Fruit fly (Drosophila melanogaster) whole organism, wandering third instar larva: Measurements from ENCODE around the gene CG32486.

Experiments
- Abd-B ChIP-seq: fragments of >200 bp; optimal IDR thresholded peaks from 2 replicates; lab custom pipeline; 2017; ENCODE audit warnings: missing biosample characterization, missing genetic modification characterization
- CG32264 ChIP-seq: fragments of 200-800 bp; sonication (Bioruptor generic); optimal IDR thresholded peaks from 2 replicates; lab custom pipeline; 2016; ENCODE audit warnings: missing biosample characterization, missing genetic modification characterization
- CG9705 ChIP-seq: fragments of 200-800 bp; sonication (Bioruptor generic); optimal IDR thresholded peaks from 2 replicates; lab custom pipeline; 2018; ENCODE audit warnings: missing biosample characterization, mild to moderate bottlenecking, missing genetic modification characterization
- CrebA ChIP-seq: fragments of 200-800 bp; sonication (Bioruptor generic); optimal IDR thresholded peaks from 2 replicates; lab custom pipeline; 2016; ENCODE audit warnings: missing biosample characterization, mild to moderate bottlenecking, missing genetic modification characterization, borderline replicate concordance
- Dfd ChIP-seq: fragments of >200 bp; optimal IDR thresholded peaks from 2 replicates; lab custom pipeline; 2017; ENCODE audit warnings: missing biosample characterization, missing genetic modification characterization
- Dif ChIP-seq: fragments of 200-275, 200-300 bp; sonication (Bioruptor generic); optimal IDR thresholded peaks from 2 replicates; lab custom pipeline; 2018; ENCODE audit warnings: missing biosample characterization, missing genetic modification characterization; ENCODE audit not compliant: partially characterized antibody
- GATAd ChIP-seq: sonication (Bioruptor generic); optimal IDR thresholded peaks from 2 replicates; lab custom pipeline; 2016; ENCODE audit warnings: missing biosample characterization, missing genetic modification characterization
- HLH106 ChIP-seq: fragments of 200-800 bp; optimal IDR thresholded peaks from 3 replicates; lab custom pipeline; 2019; ENCODE audit warnings: missing biosample characterization, mild to moderate bottlenecking, missing genetic modification characterization, moderate library complexity
- Hnf4 ChIP-seq: fragments of 200-800 bp; sonication (Bioruptor generic); optimal IDR thresholded peaks from 2 replicates; lab custom pipeline; 2016; ENCODE audit warnings: missing biosample characterization, mild to moderate bottlenecking, missing genetic modification characterization
- Hr78 ChIP-seq: fragments of >200 bp; optimal IDR thresholded peaks from 2 replicates; lab custom pipeline; 2017; ENCODE audit warnings: missing biosample characterization, missing genetic modification characterization
- Hr83 ChIP-seq: fragments of 200-300 bp; sonication (Bioruptor generic); optimal IDR thresholded peaks from 2 replicates; lab custom pipeline; 2016; ENCODE audit warnings: missing biosample characterization, mild to moderate bottlenecking, missing genetic modification characterization, moderate library complexity; ENCODE audit not compliant: poor library complexity, severe bottlenecking
- Jra ChIP-seq: sonication (Bioruptor generic); optimal IDR thresholded peaks from 2 replicates; lab custom pipeline; 2016; ENCODE audit warnings: missing biosample characterization, missing genetic modification characterization
- Mio ChIP-seq: sonication (Bioruptor generic); optimal IDR thresholded peaks from 2 replicates; lab custom pipeline; 2016; ENCODE audit warnings: missing biosample characterization, missing genetic modification characterization
- Myc ChIP-seq: fragments of >200 bp; optimal IDR thresholded peaks from 2 replicates; lab custom pipeline; 2017
- N ChIP-seq: fragments of >200 bp; optimal IDR thresholded peaks from 2 replicates; lab custom pipeline; 2018; ENCODE audit warnings: missing biosample characterization, missing external identifiers, missing genetic modification characterization
- OdsH ChIP-seq: fragments of 200-800 bp; sonication (Bioruptor generic); optimal IDR thresholded peaks from 2 replicates; lab custom pipeline; 2016; ENCODE audit warnings: missing biosample characterization, mild to moderate bottlenecking, missing genetic modification characterization
- Rel ChIP-seq, 2 experiments: fragments of 200-800 bp; sonication (Bioruptor generic) in 1 of 2; optimal IDR thresholded peaks; 2 replicates in 1 of 2; 3 replicates in 1 of 2; lab custom pipeline; 2016 to 2019; ENCODE audit warnings: mild to moderate bottlenecking in 2 of 2, missing biosample characterization in 2 of 2, missing genetic modification characterization in 2 of 2, moderate library complexity in 1 of 2
- Sp1 ChIP-seq: fragments of 200-800 bp; sonication (Bioruptor generic); optimal IDR thresholded peaks from 3 replicates; lab custom pipeline; 2019; ENCODE audit warnings: missing biosample characterization, mild to moderate bottlenecking, missing genetic modification characterization, moderate library complexity
- br ChIP-seq: fragments of 200-800 bp; sonication (Bioruptor generic); optimal IDR thresholded peaks from 2 replicates; lab custom pipeline; 2016; ENCODE audit warnings: missing biosample characterization, missing genetic modification characterization
- brk ChIP-seq: fragments of 200-800 bp; sonication (Bioruptor generic); optimal IDR thresholded peaks from 2 replicates; lab custom pipeline; 2016; ENCODE audit warnings: missing biosample characterization, mild to moderate bottlenecking, missing genetic modification characterization
- dl ChIP-seq, 2 experiments: fragments of 175-275, 200-275 bp in 1 of 2; fragments of 200-275 bp in 1 of 2; sonication (Bioruptor generic); optimal IDR thresholded peaks; lab custom pipeline; 2018; ENCODE audit warnings: mild to moderate bottlenecking in 2 of 2, missing biosample characterization in 2 of 2, missing genetic modification characterization in 2 of 2, moderate library complexity in 2 of 2; ENCODE audit not compliant: partially characterized antibody in 2 of 2, insufficient read depth in 1 of 2
- dmrt93B ChIP-seq: fragments of 200-800 bp; sonication (Bioruptor generic); optimal IDR thresholded peaks from 2 replicates; lab custom pipeline; 2018; ENCODE audit warnings: missing biosample characterization, mild to moderate bottlenecking, missing genetic modification characterization
- dsf ChIP-seq: sonication (Bioruptor generic); optimal IDR thresholded peaks from 2 replicates; lab custom pipeline; 2016; ENCODE audit warnings: missing biosample characterization, missing genetic modification characterization, borderline replicate concordance
- ey ChIP-seq: fragments of 200-800 bp; sonication (Bioruptor generic); optimal IDR thresholded peaks from 2 replicates; lab custom pipeline; 2016; ENCODE audit warnings: missing biosample characterization, missing genetic modification characterization
- foxo ChIP-seq, 2 experiments: fragments of 200-800 bp; sonication (Bioruptor generic); optimal IDR thresholded peaks; 2 replicates in 1 of 2; 3 replicates in 1 of 2; lab custom pipeline; 2016 to 2017; ENCODE audit warnings: missing biosample characterization in 2 of 2, missing genetic modification characterization in 2 of 2
- fru ChIP-seq: fragments of 200-800 bp; sonication (Bioruptor generic); optimal IDR thresholded peaks from 3 replicates; lab custom pipeline; 2016; ENCODE audit warnings: missing biosample characterization, mild to moderate bottlenecking, missing genetic modification characterization
- h ChIP-seq: fragments of 200-800 bp; sonication (Bioruptor generic); optimal IDR thresholded peaks from 3 replicates; lab custom pipeline; 2016; ENCODE audit warnings: missing biosample characterization, mild to moderate bottlenecking, missing genetic modification characterization
- jim ChIP-seq: fragments of 175-275, 200-325 bp; sonication (Bioruptor generic); optimal IDR thresholded peaks from 2 replicates; lab custom pipeline; 2016; ENCODE audit warnings: missing biosample characterization, mild to moderate bottlenecking, missing genetic modification characterization
- rgr ChIP-seq: fragments of 200-800 bp; sonication (Bioruptor generic); optimal IDR thresholded peaks from 3 replicates; lab custom pipeline; 2016; ENCODE audit warnings: missing biosample characterization, mild to moderate bottlenecking, missing genetic modification characterization
- sage ChIP-seq: fragments of 200-800 bp; sonication (Bioruptor generic); optimal IDR thresholded peaks from 2 replicates; lab custom pipeline; 2016; ENCODE audit warnings: missing biosample characterization, mild to moderate bottlenecking, missing genetic modification characterization
- sv ChIP-seq: fragments of 200-800 bp; sonication (Bioruptor generic); optimal IDR thresholded peaks from 3 replicates; lab custom pipeline; 2016; ENCODE audit warnings: missing biosample characterization, missing genetic modification characterization
- tai ChIP-seq: sonication (Bioruptor generic); optimal IDR thresholded peaks from 2 replicates; lab custom pipeline; 2016; ENCODE audit warnings: missing biosample characterization, missing genetic modification characterization
- usp ChIP-seq: fragments of >200 bp; optimal IDR thresholded peaks from 2 replicates; lab custom pipeline; 2017; ENCODE audit warnings: missing biosample characterization, missing genetic modification characterization
- woc ChIP-seq: sonication (Bioruptor generic); optimal IDR thresholded peaks from 2 replicates; lab custom pipeline; 2016; ENCODE audit warnings: missing biosample characterization, mild to moderate bottlenecking, missing genetic modification characterization

The CG32486 gene

dm6 chr3L:3058970-3059883 is 11.4 kb downstream of the CG32486 start:
- TF ChIP-seq tai (GFP tag; lab: Kevin White, UChicago) (no peak), OdsH (GFP tag; lab: Kevin White, UChicago) (no peak), fru (GFP tag; lab: Kevin White, UChicago) (no peak), HLH106 (tag; lab: Kevin White, UChicago) (peak; percentile 19), Hr78 (no peak), GATAd (GFP tag; lab: Kevin White, UChicago) (no peak), Dfd (no peak), Abd-B (no peak), Rel (GFP tag; optimal IDR thresholded peaks at IDR 0.05; lab: Kevin White, UChicago) (no peak), Rel (tag; optimal IDR thresholded peaks at IDR 0.05; lab: Kevin White, UChicago) (peak; percentile 93), sage (GFP tag; lab: Kevin White, UChicago) (no peak), ey (GFP tag; lab: Kevin White, UChicago) (peak; percentile 8), Hr83 (GFP tag; lab: Kevin White, UChicago) (no peak), h (GFP tag; lab: Kevin White, UChicago) (peak; percentile 1)

dm6 chr3L:3054851-3055250 is 15.8 kb downstream of the CG32486 start, which contains the start of gene CG16753:
CG16753 (plus strand) TSS chr3L:3055079.
- TF ChIP-seq Dfd = no peak
- TF ChIP-seq HLH106 (tag; lab: Kevin White, UChicago) = no peak
- TF ChIP-seq OdsH (GFP tag; lab: Kevin White, UChicago) = no peak
- TF ChIP-seq woc (GFP tag; lab: Kevin White, UChicago) = no peak
- no peak for TF ChIP-seq fru (GFP tag; lab: Kevin White, UChicago)
- TF ChIP-seq N (GFP tag; lab: Kevin White, UChicago) = no peak
- no peak for TF ChIP-seq Rel (GFP tag; optimal IDR thresholded peaks at IDR 0.05; lab: Kevin White, UChicago)
- peak; percentile 83 for TF ChIP-seq Rel (tag; optimal IDR thresholded peaks at IDR 0.05; lab: Kevin White, UChicago)
- TF ChIP-seq CG32264 (GFP tag; lab: Kevin White, UChicago) = no peak

dm6 chr3L:3054099-3054498 is 16.5 kb downstream of the CG32486 start:
- TF ChIP-seq CG32264 (GFP tag; lab: Kevin White, UChicago) (no peak), woc (GFP tag; lab: Kevin White, UChicago) (no peak), Jra (GFP tag; lab: Kevin White, UChicago) (no peak), dmrt93B (no peak), Rel (GFP tag; optimal IDR thresholded peaks at IDR 0.05; lab: Kevin White, UChicago) (no peak), Rel (tag; optimal IDR thresholded peaks at IDR 0.05; lab: Kevin White, UChicago) (no peak), dsf (no peak), fru (GFP tag; lab: Kevin White, UChicago) (no peak), dl (GFP tag; optimal IDR thresholded peaks at IDR 0.05; lab: Kevin White, UChicago; ENCODE audit: insufficient read depth in 1 of 2, partially characterized antibody in 2 of 2) (no peak), ey (GFP tag; lab: Kevin White, UChicago) (no peak), brk (GFP tag; lab: Kevin White, UChicago) (no peak)

dm6 chr3L:3052110-3052871 is 18.3 kb downstream of the CG32486 start, which contains the start of gene CG1271:
CG1271 (plus strand) TSS chr3L:3052514.
- TF ChIP-seq Dif (no peak), dsf (no peak), ey (GFP tag; lab: Kevin White, UChicago) (peak; percentile 65), Mio (GFP tag; lab: Kevin White, UChicago) (no peak), Jra (GFP tag; lab: Kevin White, UChicago) (peak; percentile 30), woc (GFP tag; lab: Kevin White, UChicago) (peak; percentile 82), HLH106 (tag; lab: Kevin White, UChicago) (peak; percentile 73), rgr (peak; percentile 59), Hnf4 (no peak), jim (no peak), CG32264 (GFP tag; lab: Kevin White, UChicago) (no peak), Abd-B (no peak), tai (GFP tag; lab: Kevin White, UChicago) (no peak), GATAd (GFP tag; lab: Kevin White, UChicago) (peak; percentile 84), Dfd (no peak), fru (GFP tag; lab: Kevin White, UChicago) (no peak), Myc (lab: Kevin White, UChicago) (peak; percentile 98), sage (GFP tag; lab: Kevin White, UChicago) (no peak), brk (GFP tag; lab: Kevin White, UChicago) (no peak), OdsH (GFP tag; lab: Kevin White, UChicago) (peak; percentile 41), Hr83 (GFP tag; lab: Kevin White, UChicago) (no peak), CrebA (GFP tag; lab: Kevin White, UChicago) (no peak), br (GFP tag; lab: Kevin White, UChicago) (peak; percentile 67), N (GFP tag; lab: Kevin White, UChicago) (no peak), foxo (GFP tag; optimal IDR thresholded peaks at IDR 0.05; lab: Kevin White, UChicago) (peak in 1 of 2 experiments; percentile 82), CG9705 (GFP tag; lab: Kevin White, UChicago) (peak; percentile 51), Sp1 (GFP tag; lab: Kevin White, UChicago) (peak; percentile 71), h (GFP tag; lab: Kevin White, UChicago) (peak; percentile 85), Hr78 (no peak), Rel (GFP tag; optimal IDR thresholded peaks at IDR 0.05; lab: Kevin White, UChicago) (no peak), Rel (tag; optimal IDR thresholded peaks at IDR 0.05; lab: Kevin White, UChicago) (peak; percentile 61), sv (peak; percentile 29), usp (GFP tag; lab: Kevin White, UChicago) (no peak)
